Fruit fly (Drosophila melanogaster) whole organism, embryonic: ENCODE results near the gene CG14277.

Experiments used
- Bdp1 ChIP-seq: fragments of 200-800 bp; sonication (Bioruptor generic); optimal IDR thresholded peaks from 3 replicates; lab custom pipeline; 2016; ENCODE audit warnings: missing biosample characterization, missing genetic modification characterization
- Blimp-1 ChIP-seq: fragments of 200-800 bp; sonication (Bioruptor generic); optimal IDR thresholded peaks from 3 replicates; lab custom pipeline; 2018; ENCODE audit warnings: missing biosample characterization, missing genetic modification characterization, mild to moderate bottlenecking, moderate library complexity, missing genetic modification reagents
- CG11456 ChIP-seq: fragments of 200-800 bp; sonication (Bioruptor generic); IDR thresholded peaks from 3 replicates; pipeline ENCODE4 v1.3.6; 2022; ENCODE audit warnings: missing biosample characterization, missing genetic modification characterization
- CG11504 ChIP-seq: fragments of 200-800 bp; sonication (Bioruptor generic); optimal IDR thresholded peaks from 3 replicates; lab custom pipeline; 2019; ENCODE audit warnings: missing biosample characterization, mild to moderate bottlenecking, missing genetic modification characterization, moderate library complexity
- CG11560 ChIP-seq: fragments of 200-800 bp; sonication (Bioruptor generic); IDR thresholded peaks from 3 replicates; pipeline ENCODE4 v1.3.6; 2022; ENCODE audit warnings: missing biosample characterization, missing genetic modification characterization
- CG11695 ChIP-seq: fragments of 200-800 bp; sonication (Bioruptor generic); IDR thresholded peaks from 3 replicates; pipeline ENCODE4 v1.3.6; 2022; ENCODE audit warnings: missing biosample characterization, missing genetic modification characterization
- CG12071 ChIP-seq: fragments of 200-800 bp; sonication (Bioruptor generic); optimal IDR thresholded peaks from 3 replicates; lab custom pipeline; 2018; ENCODE audit warnings: missing biosample characterization, mild to moderate bottlenecking, missing genetic modification characterization
- CG14860 ChIP-seq: fragments of 200-800 bp; sonication (Bioruptor generic); IDR thresholded peaks from 3 replicates; pipeline ENCODE4 v1.3.6; 2022; ENCODE audit warnings: missing biosample characterization, missing genetic modification characterization; ENCODE audit not compliant: partially characterized antibody
- CG17612 ChIP-seq: fragments of 200-800 bp; sonication (Bioruptor generic); IDR thresholded peaks from 2 replicates; pipeline ENCODE4 v1.3.6; 2022; ENCODE audit warnings: missing biosample characterization, missing genetic modification characterization
- CG18262 ChIP-seq: fragments of 200-800 bp; optimal IDR thresholded peaks from 3 replicates; lab custom pipeline; 2019; ENCODE audit warnings: missing biosample characterization, mild to moderate bottlenecking, missing genetic modification characterization, moderate library complexity
- CG30020 ChIP-seq: fragments of 200-800 bp; optimal IDR thresholded peaks from 2 replicates; lab custom pipeline; 2019; ENCODE audit warnings: missing biosample characterization, mild to moderate bottlenecking, missing genetic modification characterization, moderate library complexity
- CG30431 ChIP-seq: fragments of 200-800 bp; sonication (Bioruptor generic); optimal IDR thresholded peaks from 2 replicates; lab custom pipeline; 2017; ENCODE audit warnings: missing biosample characterization, missing genetic modification characterization
- CG7357 ChIP-seq: fragments of 200-800 bp; sonication (Bioruptor generic); IDR thresholded peaks from 3 replicates; pipeline ENCODE4 v1.3.6; 2022; ENCODE audit warnings: missing biosample characterization, missing genetic modification characterization
- CG7556 ChIP-seq: fragments of 200-800 bp; sonication (Bioruptor generic); optimal IDR thresholded peaks from 2 replicates; lab custom pipeline; 2017; ENCODE audit warnings: missing biosample characterization, mild to moderate bottlenecking, missing genetic modification characterization
- CG8924 ChIP-seq: fragments of 200-800 bp; optimal IDR thresholded peaks from 3 replicates; lab custom pipeline; 2019; ENCODE audit warnings: missing biosample characterization, mild to moderate bottlenecking, missing genetic modification characterization, moderate library complexity
- Chrac-16 ChIP-seq: fragments of 200-800 bp; sonication (Bioruptor generic); optimal IDR thresholded peaks from 3 replicates; lab custom pipeline; 2016; ENCODE audit warnings: missing biosample characterization, missing genetic modification characterization
- D19B ChIP-seq: fragments of 200-800 bp; sonication (Bioruptor generic); optimal IDR thresholded peaks from 2 replicates; lab custom pipeline; 2017; ENCODE audit warnings: missing biosample characterization, mild to moderate bottlenecking, missing genetic modification characterization
- Doc3 ChIP-seq: fragments of 200-800 bp; sonication (Bioruptor generic); IDR thresholded peaks from 3 replicates; pipeline ENCODE4 v1.3.6; 2022; ENCODE audit warnings: missing biosample characterization, missing genetic modification characterization; ENCODE audit not compliant: partially characterized antibody
- Dp ChIP-seq: fragments of 200-800 bp; sonication (Bioruptor generic); optimal IDR thresholded peaks from 2 replicates; lab custom pipeline; 2018; ENCODE audit warnings: missing biosample characterization, mild to moderate bottlenecking, missing genetic modification characterization, moderate library complexity
- Dref ChIP-seq: fragments of 200-800 bp; sonication (Bioruptor generic); IDR thresholded peaks from 2 replicates; pipeline ENCODE4 v1.3.6; 2022; ENCODE audit warnings: missing biosample characterization, missing genetic modification characterization
- E2f1 ChIP-seq: fragments of 200-800 bp; sonication (Bioruptor generic); IDR thresholded peaks from 2 replicates; pipeline ENCODE4 v1.3.6; 2022; ENCODE audit warnings: missing biosample characterization, missing genetic modification characterization
- Gug ChIP-seq: fragments of 200-800 bp; sonication (Bioruptor generic); IDR thresholded peaks from 4 replicates; pipeline ENCODE4 v1.3.6; 2022; ENCODE audit warnings: missing biosample characterization, missing genetic modification characterization
- H15 ChIP-seq: fragments of 200-800 bp; sonication (Bioruptor generic); IDR thresholded peaks from 3 replicates; pipeline ENCODE4 v1.3.6; 2022; ENCODE audit warnings: missing biosample characterization, missing genetic modification characterization
- HmgZ ChIP-seq: fragments of 200-800 bp; sonication (Bioruptor generic); optimal IDR thresholded peaks from 2 replicates; lab custom pipeline; 2018; ENCODE audit warnings: missing biosample characterization, mild to moderate bottlenecking, missing genetic modification characterization
- Med ChIP-seq: fragments of 200-800 bp; sonication (Bioruptor generic); peaks from one replicate; lab custom pipeline; 2016; ENCODE audit warnings: missing biosample characterization, missing genetic modification characterization, mild to moderate bottlenecking, inconsistent platforms, moderate library complexity
- Nf-YC ChIP-seq: fragments of 200-800 bp; optimal IDR thresholded peaks from 3 replicates; lab custom pipeline; 2019; ENCODE audit warnings: missing biosample characterization, mild to moderate bottlenecking, missing genetic modification characterization, moderate library complexity
- Oli ChIP-seq: fragments of 200-800 bp; sonication (Bioruptor generic); optimal IDR thresholded peaks from 2 replicates; lab custom pipeline; 2018; ENCODE audit warnings: missing biosample characterization, mild to moderate bottlenecking, missing genetic modification characterization, moderate library complexity
- Optix ChIP-seq: fragments of 200-800 bp; sonication (Bioruptor generic); IDR thresholded peaks from 3 replicates; pipeline ENCODE4 v1.3.6; 2022; ENCODE audit warnings: missing biosample characterization, missing genetic modification characterization
- PHDP ChIP-seq: fragments of 200-800 bp; sonication (Bioruptor generic); optimal IDR thresholded peaks from 3 replicates; lab custom pipeline; 2018; ENCODE audit warnings: missing biosample characterization, mild to moderate bottlenecking, missing genetic modification characterization, moderate library complexity
- Usf ChIP-seq: fragments of 200-800 bp; sonication (Bioruptor generic); optimal IDR thresholded peaks from 2 replicates; lab custom pipeline; 2017; ENCODE audit warnings: missing genotype, missing biosample characterization, missing genetic modification characterization
- ato ChIP-seq: fragments of 200-800 bp; sonication (Bioruptor generic); IDR thresholded peaks from 2 replicates; pipeline ENCODE4 v1.3.6; 2022; ENCODE audit warnings: missing biosample characterization, missing genetic modification characterization; ENCODE audit not compliant: partially characterized antibody
- az2 ChIP-seq: fragments of 200-800 bp; sonication (Bioruptor generic); optimal IDR thresholded peaks from 3 replicates; lab custom pipeline; 2016; ENCODE audit warnings: missing biosample characterization, missing genetic modification characterization
- bsh ChIP-seq, 2 experiments: fragments of 200-800 bp; sonication (Bioruptor generic); optimal IDR thresholded peaks; 2 replicates each; lab custom pipeline; 2017 to 2018; ENCODE audit warnings: mild to moderate bottlenecking in 2 of 2, missing biosample characterization in 2 of 2, missing genetic modification characterization in 2 of 2, moderate library complexity in 1 of 2
- ems ChIP-seq: fragments of 200-800 bp; sonication (Bioruptor generic); optimal IDR thresholded peaks from 3 replicates; lab custom pipeline; 2016; ENCODE audit warnings: missing biosample characterization, missing genetic modification characterization
- fd64A ChIP-seq: fragments of 200-800 bp; sonication (Bioruptor generic); optimal IDR thresholded peaks from 3 replicates; lab custom pipeline; 2018; ENCODE audit warnings: missing biosample characterization, mild to moderate bottlenecking, missing genetic modification characterization
- gem ChIP-seq: fragments of 200-800 bp; sonication (Bioruptor generic); optimal IDR thresholded peaks from 2 replicates; lab custom pipeline; 2019; ENCODE audit warnings: missing biosample characterization, mild to moderate bottlenecking, missing genetic modification characterization, moderate library complexity
- hth ChIP-seq: fragments of >200 bp; optimal IDR thresholded peaks from 2 replicates; lab custom pipeline; 2017; ENCODE audit warnings: inconsistent platforms
- nom ChIP-seq: fragments of 200-800 bp; sonication (Bioruptor generic); optimal IDR thresholded peaks from 2 replicates; lab custom pipeline; 2017; ENCODE audit warnings: missing biosample characterization, missing genetic modification characterization, mild to moderate bottlenecking, moderate library complexity, missing genetic modification reagents
- onecut ChIP-seq: fragments of 200-800 bp; sonication (Bioruptor generic); IDR thresholded peaks from 2 replicates; pipeline ENCODE4 v1.3.6; 2022; ENCODE audit warnings: missing biosample characterization, missing genetic modification characterization
- phol ChIP-seq: fragments of 200-800 bp; sonication (Bioruptor generic); optimal IDR thresholded peaks from 3 replicates; lab custom pipeline; 2018; ENCODE audit warnings: missing biosample characterization, mild to moderate bottlenecking, missing genetic modification characterization, moderate library complexity
- pnt ChIP-seq: fragments of 200-800 bp; sonication (Bioruptor generic); optimal IDR thresholded peaks from 3 replicates; lab custom pipeline; 2016; ENCODE audit warnings: missing biosample characterization, missing genetic modification characterization
- sens ChIP-seq: fragments of 200-800 bp; sonication (Bioruptor generic); peaks from one replicate; lab custom pipeline; 2016; ENCODE audit warnings: missing biosample characterization, missing genetic modification characterization
- slbo ChIP-seq: fragments of 200-800 bp; sonication (Bioruptor generic); IDR thresholded peaks from 2 replicates; pipeline ENCODE4 v1.3.6; 2022; ENCODE audit warnings: missing biosample characterization, missing genetic modification characterization
- slou ChIP-seq: fragments of 200-800 bp; sonication (Bioruptor generic); optimal IDR thresholded peaks from 3 replicates; lab custom pipeline; 2016; ENCODE audit warnings: missing biosample characterization, missing genetic modification characterization
- trh ChIP-seq: fragments of 200-800 bp; sonication (Bioruptor generic); optimal IDR thresholded peaks from 2 replicates; lab custom pipeline; 2016; ENCODE audit warnings: missing biosample characterization, missing genetic modification characterization
- twi ChIP-seq: fragments of 200-800 bp; optimal IDR thresholded peaks from 2 replicates; lab custom pipeline; 2019; ENCODE audit warnings: missing biosample characterization, mild to moderate bottlenecking, missing genetic modification characterization, moderate library complexity
- usp ChIP-seq: fragments of >200 bp; optimal IDR thresholded peaks from 2 replicates; lab custom pipeline; 2017; ENCODE audit warnings: missing biosample characterization, missing genetic modification characterization
- vvl ChIP-seq: fragments of 200-800 bp; sonication (Bioruptor generic); IDR thresholded peaks from 2 replicates; pipeline ENCODE4 v1.3.6; 2022; ENCODE audit warnings: missing biosample characterization, missing genetic modification characterization
- zf30C ChIP-seq: fragments of 200-800 bp; sonication (Bioruptor generic); optimal IDR thresholded peaks from 3 replicates; lab custom pipeline; 2018; ENCODE audit warnings: missing biosample characterization, mild to moderate bottlenecking, missing genetic modification characterization
- zfh2 ChIP-seq: fragments of 200-800 bp; sonication (Bioruptor generic); optimal IDR thresholded peaks from 2 replicates; lab custom pipeline; 2016; ENCODE audit warnings: missing biosample characterization, missing genetic modification characterization

The CG14277 gene

DNA sequence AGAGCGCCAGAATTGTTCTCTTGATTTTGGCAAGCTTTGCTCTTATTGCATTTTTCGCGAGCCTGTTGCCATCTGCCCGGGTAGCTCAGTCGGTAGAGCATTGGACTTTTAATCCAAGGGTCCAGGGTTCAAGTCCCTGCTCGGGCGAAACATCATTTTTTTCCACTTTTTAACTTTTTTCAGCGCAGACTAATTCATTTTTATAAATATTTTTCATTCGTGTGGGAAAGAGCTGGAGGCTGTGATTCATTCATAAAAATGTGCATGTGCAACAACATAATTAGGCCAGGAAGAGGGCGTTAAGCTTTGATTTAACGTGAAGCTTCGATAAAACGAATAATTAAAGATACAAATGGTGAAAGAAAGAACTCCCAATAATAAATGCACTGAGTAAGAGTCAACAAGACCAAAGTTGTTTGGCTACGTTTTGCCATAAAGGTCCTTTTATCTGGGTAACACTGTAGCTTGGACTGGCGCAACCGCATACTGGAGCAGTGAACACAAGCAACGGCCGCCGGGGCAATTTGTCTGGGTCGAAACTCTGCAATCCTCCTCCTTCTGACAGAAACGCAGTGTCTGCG, 48.5 kb downstream of the CG14277 start (continued):
- TF ChIP-seq PHDP (tag; lab: Kevin White, UChicago) (peak; percentile 8), twi (tag; lab: Kevin White, UChicago) (no peak), usp (no peak), phol (peak; percentile 27), zfh2 (no peak), CG7556 (GFP tag; lab: Kevin White, UChicago) (no peak), trh (GFP tag; lab: Kevin White, UChicago) (no peak), CG18262 (tag; lab: Kevin White, UChicago) (peak; percentile 26), sens (peak; percentile 88), ato (GFP tag; lab: Robert Waterston, UW) (no peak), Oli (tag; lab: Kevin White, UChicago) (peak; percentile 10), HmgZ (tag; lab: Kevin White, UChicago) (no peak), Doc3 (no peak), slbo (GFP tag; lab: Robert Waterston, UW) (peak; percentile 28; the same call in 1 of the 2 replicates), pnt (GFP tag; lab: Kevin White, UChicago) (peak; percentile 28), hth (lab: Kevin White, UChicago) (no peak), CG11504 (tag; lab: Kevin White, UChicago) (peak; percentile 42), CG11560 (tag; lab: Robert Waterston, UW) (no peak), Usf (GFP tag; lab: Kevin White, UChicago) (no peak), fd64A (GFP tag; lab: Kevin White, UChicago) (no peak), CG8924 (tag; lab: Kevin White, UChicago) (peak; percentile 0), CG30020 (tag; lab: Kevin White, UChicago) (no peak), Blimp-1 (GFP tag; lab: Kevin White, UChicago) (peak; percentile 15), az2 (GFP tag; lab: Kevin White, UChicago) (peak; percentile 1), E2f1 (GFP tag; lab: Robert Waterston, UW) (0 out of 2 replicates have a peak, but pooled peaks have one; percentile 12), CG12071 (GFP tag; lab: Kevin White, UChicago) (no peak), Chrac-16 (peak; percentile 8), D19B (GFP tag; lab: Kevin White, UChicago) (no peak), Bdp1 (GFP tag; lab: Kevin White, UChicago) (peak; percentile 67), CG17612 (GFP tag; lab: Robert Waterston, UW) (no peak), onecut (GFP tag; lab: Robert Waterston, UW) (0 out of 2 replicates have a peak, but pooled peaks have one; percentile 39), Dref (GFP tag; lab: Robert Waterston, UW) (no peak), Dp (GFP tag; lab: Kevin White, UChicago) (no peak), bsh (GFP tag; optimal IDR thresholded peaks at IDR 0.05; lab: Kevin White, UChicago) (peak; percentile 43 to 61), CG30431 (GFP tag; lab: Kevin White, UChicago) (peak; percentile 30), ems (no peak), gem (tag; lab: Kevin White, UChicago) (peak; percentile 27), vvl (GFP tag; lab: Robert Waterston, UW) (peak; percentile 30; the same call in 1 of the 2 replicates), CG11456 (GFP tag; lab: Robert Waterston, UW) (0 out of 3 replicates have a peak, but pooled peaks have one; percentile 13), CG14860 (GFP tag; lab: Robert Waterston, UW) (no peak), Gug (GFP tag; lab: Robert Waterston, UW) (0 out of 4 replicates have a peak, but pooled peaks have one; percentile 29), CG7357 (GFP tag; lab: Robert Waterston, UW) (0 out of 3 replicates have a peak, but pooled peaks have one; percentile 23), CG11695 (GFP tag; lab: Robert Waterston, UW) (no peak), Optix (peak; percentile 26; the same call in 1 of the 3 replicates), Nf-YC (tag; lab: Kevin White, UChicago) (no peak), zf30C (GFP tag; lab: Kevin White, UChicago) (no peak), Med (GFP tag; lab: Kevin White, UChicago) (peak; percentile 77), H15 (GFP tag; lab: Robert Waterston, UW) (0 out of 3 replicates have a peak, but pooled peaks have one; percentile 14), nom (GFP tag; lab: Kevin White, UChicago) (peak; percentile 92), slou (GFP tag; lab: Kevin White, UChicago) (no peak)
